Worm (Caenorhabditis elegans) whole organism, L2 larva: ENCODE data around the gene snpc-3.1.

Source experiments
- C34F6.9 ChIP-seq: fragments of 150-350 bp; optimal IDR thresholded peaks from 2 replicates; lab custom pipeline; 2014; ENCODE audit warnings: missing biosample characterization, missing genetic modification characterization
- ZK546.5 ChIP-seq: sonication (generic microtip); optimal IDR thresholded peaks from 2 replicates; lab custom pipeline; 2017; ENCODE audit warnings: missing biosample characterization, missing genetic modification characterization
- alr-1 ChIP-seq: fragments of 150-350 bp; optimal IDR thresholded peaks from 2 replicates; lab custom pipeline; 2014; ENCODE audit warnings: missing biosample characterization, missing genetic modification characterization
- aly-2 ChIP-seq: fragments of 150-350 bp; optimal IDR thresholded peaks from 2 replicates; lab custom pipeline; 2014; ENCODE audit warnings: missing biosample characterization, missing genetic modification characterization
- blmp-1 ChIP-seq: sonication (generic microtip); optimal IDR thresholded peaks from 2 replicates; lab custom pipeline; 2017; ENCODE audit warnings: missing genetic modification characterization, mild to moderate bottlenecking, missing compliant biosample characterization, antibody characterized with exemption, moderate library complexity; ENCODE audit not compliant: insufficient read depth
- ceh-16 ChIP-seq: fragments of 150-350 bp; optimal IDR thresholded peaks from 2 replicates; lab custom pipeline; 2014; ENCODE audit warnings: missing biosample characterization, missing genetic modification characterization
- crh-2 ChIP-seq: sonication (generic microtip); optimal IDR thresholded peaks from 2 replicates; lab custom pipeline; 2017; ENCODE audit warnings: missing biosample characterization, missing genetic modification characterization
- dmd-4 ChIP-seq: sonication (generic microtip); optimal IDR thresholded peaks from 2 replicates; lab custom pipeline; 2017; ENCODE audit warnings: missing biosample characterization, missing genetic modification characterization
- egl-27 ChIP-seq: sonication (generic microtip); optimal IDR thresholded peaks from 3 replicates; lab custom pipeline; 2017; ENCODE audit warnings: missing biosample characterization, missing genetic modification reagents, missing genetic modification characterization
- elt-1 ChIP-seq: fragments of 150-350 bp; optimal IDR thresholded peaks from 2 replicates; lab custom pipeline; 2014; ENCODE audit warnings: missing biosample characterization, missing genetic modification characterization
- fos-1 ChIP-seq: fragments of 150-350 bp; optimal IDR thresholded peaks from 2 replicates; lab custom pipeline; 2014; ENCODE audit warnings: missing biosample characterization, missing genetic modification characterization
- gmeb-1 ChIP-seq: fragments of 150-350 bp; optimal IDR thresholded peaks from 2 replicates; lab custom pipeline; 2014; ENCODE audit warnings: missing biosample characterization, missing genetic modification characterization
- lin-11 ChIP-seq: fragments of 150-350 bp; sonication (generic microtip); optimal IDR thresholded peaks from 2 replicates; lab custom pipeline; 2014; ENCODE audit warnings: missing biosample characterization, missing genetic modification characterization, inconsistent platforms, mixed read lengths
- lin-13 ChIP-seq: fragments of 150-350 bp; optimal IDR thresholded peaks from 2 replicates; lab custom pipeline; 2014; ENCODE audit warnings: missing biosample characterization, missing genetic modification reagents, missing genetic modification characterization
- lin-39 ChIP-seq: fragments of 150-350 bp; optimal IDR thresholded peaks from 2 replicates; lab custom pipeline; 2014; ENCODE audit warnings: missing biosample characterization, missing genetic modification reagents, missing genetic modification characterization
- lsy-2 ChIP-seq, 2 experiments: fragments of 150-350 bp in 1 of 2; sonication (generic microtip) in 1 of 2; optimal IDR thresholded peaks; 2 replicates each; lab custom pipeline; 2014 to 2017; ENCODE audit warnings: missing biosample characterization in 2 of 2, missing genetic modification characterization in 2 of 2
- mab-5 ChIP-seq: fragments of 150-350 bp; optimal IDR thresholded peaks from 2 replicates; lab custom pipeline; 2014; ENCODE audit warnings: missing biosample characterization, missing genetic modification characterization
- mdl-1 ChIP-seq, 2 experiments: fragments of 150-350 bp in 1 of 2; sonication (generic microtip) in 1 of 2; optimal IDR thresholded peaks; 2 replicates each; lab custom pipeline; 2017; ENCODE audit warnings: missing biosample characterization in 2 of 2, missing genetic modification characterization in 2 of 2
- nhr-11 ChIP-seq: fragments of 150-350 bp; optimal IDR thresholded peaks from 2 replicates; lab custom pipeline; 2014; ENCODE audit warnings: missing biosample characterization, missing genetic modification characterization
- nhr-12 ChIP-seq: fragments of 150-350 bp; optimal IDR thresholded peaks from 2 replicates; lab custom pipeline; 2014; ENCODE audit warnings: missing biosample characterization, missing genetic modification characterization
- nhr-129 ChIP-seq: fragments of 150-350 bp; optimal IDR thresholded peaks from 2 replicates; lab custom pipeline; 2014; ENCODE audit warnings: missing biosample characterization, missing genetic modification characterization
- nhr-21 ChIP-seq: fragments of 150-350 bp; optimal IDR thresholded peaks from 2 replicates; lab custom pipeline; 2014; ENCODE audit warnings: missing biosample characterization, missing genetic modification characterization
- nhr-23 ChIP-seq: fragments of 150-350 bp; optimal IDR thresholded peaks from 2 replicates; lab custom pipeline; 2014; ENCODE audit warnings: missing biosample characterization, missing genetic modification reagents, missing genetic modification characterization
- nhr-237 ChIP-seq: fragments of 150-350 bp; optimal IDR thresholded peaks from 2 replicates; lab custom pipeline; 2014; ENCODE audit warnings: missing biosample characterization, missing genetic modification characterization
- nhr-6 ChIP-seq: fragments of 150-350 bp; optimal IDR thresholded peaks from 2 replicates; lab custom pipeline; 2014; ENCODE audit warnings: missing biosample characterization, missing genetic modification characterization
- nhr-77 ChIP-seq: fragments of 150-350 bp; optimal IDR thresholded peaks from 2 replicates; lab custom pipeline; 2014; ENCODE audit warnings: missing biosample characterization, missing genetic modification characterization
- peb-1 ChIP-seq: fragments of 150-350 bp; optimal IDR thresholded peaks from 2 replicates; lab custom pipeline; 2014; ENCODE audit warnings: missing biosample characterization, missing genetic modification characterization
- sem-4 ChIP-seq: fragments of 150-350 bp; optimal IDR thresholded peaks from 2 replicates; lab custom pipeline; 2014; ENCODE audit warnings: missing biosample characterization, missing genetic modification reagents, missing genetic modification characterization
- sma-3 ChIP-seq: sonication (generic microtip); optimal IDR thresholded peaks from 2 replicates; lab custom pipeline; 2016; ENCODE audit warnings: missing genetic modification reagents, missing genetic modification characterization, missing compliant biosample characterization
- unc-55 ChIP-seq: fragments of 150-350 bp; sonication (generic microtip); optimal IDR thresholded peaks from 3 replicates; lab custom pipeline; 2014; ENCODE audit warnings: missing biosample characterization, missing genetic modification reagents, missing genetic modification characterization
- unc-62 ChIP-seq: fragments of 150-350 bp; optimal IDR thresholded peaks from 2 replicates; lab custom pipeline; 2014; ENCODE audit warnings: missing biosample characterization, missing genetic modification reagents, missing genetic modification characterization
- ztf-4 ChIP-seq: fragments of 150-350 bp; optimal IDR thresholded peaks from 2 replicates; lab custom pipeline; 2014; ENCODE audit warnings: missing biosample characterization, missing genetic modification characterization

snpc-3.1 gene

DNA sequence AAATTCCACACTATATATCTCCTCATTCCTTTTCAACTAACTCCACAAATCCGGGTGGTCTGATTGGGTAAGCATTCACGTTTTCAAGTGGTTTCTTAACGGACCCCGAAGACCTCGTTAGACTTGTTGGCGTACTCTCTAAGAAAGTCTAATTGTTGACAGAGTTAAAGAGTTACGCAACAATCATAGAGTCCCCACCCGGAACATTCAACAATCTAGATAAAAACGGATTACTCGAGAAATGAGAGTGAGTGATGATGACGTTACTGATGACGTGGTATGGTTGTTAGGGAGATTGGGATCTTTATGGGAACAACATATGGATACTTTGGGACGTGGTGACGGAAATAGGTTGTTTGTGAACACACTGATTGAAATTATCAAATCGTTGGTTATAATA is 16.6 kb upstream of the snpc-3.1 start:
- TF ChIP-seq aly-2 (tag; lab: Kevin White, UChicago) (no peak), nhr-129 (tag; lab: Kevin White, UChicago) (no peak), fos-1 (tag; lab: Kevin White, UChicago) (no peak), sma-3 (GFP tag; lab: Kevin White, UChicago) (no peak), ztf-4 (tag; lab: Kevin White, UChicago) (no peak), alr-1 (tag; lab: Kevin White, UChicago) (no peak)

DNA sequence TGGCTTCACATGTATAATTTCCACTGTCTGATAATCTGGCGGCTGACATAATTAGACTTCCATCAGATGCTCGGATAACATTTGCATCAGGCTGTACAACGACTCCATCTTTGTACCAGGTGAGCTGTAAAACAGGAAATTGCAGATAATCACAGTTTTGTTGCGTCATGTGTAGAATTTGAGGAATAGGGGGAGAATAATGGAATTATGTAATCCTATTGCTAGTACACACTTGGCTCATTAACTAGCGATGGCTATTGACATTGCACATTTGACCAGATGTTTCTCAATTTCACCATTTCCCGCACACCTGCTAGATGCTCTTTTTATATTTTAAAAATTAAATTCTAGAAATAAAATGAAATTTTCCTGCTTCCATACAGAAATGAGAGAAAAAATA is 15.4 kb upstream of the snpc-3.1 start:
- no peak for TF ChIP-seq lsy-2 (tag; optimal IDR thresholded peaks at IDR 0.05; lab: Kevin White, UChicago)
- TF ChIP-seq C34F6.9, result no peak
- TF ChIP-seq fos-1 (tag; lab: Kevin White, UChicago), result no peak
- TF ChIP-seq elt-1 (tag; lab: Kevin White, UChicago), result no peak
- no peak for TF ChIP-seq nhr-23
- no peak for TF ChIP-seq nhr-237 (tag; lab: Kevin White, UChicago)
- no peak for TF ChIP-seq lin-39 (tag; lab: Kevin White, UChicago)
- TF ChIP-seq crh-2 (tag; lab: Kevin White, UChicago), result no peak
- TF ChIP-seq sma-3 (GFP tag; lab: Kevin White, UChicago), result no peak
- TF ChIP-seq nhr-129 (tag; lab: Kevin White, UChicago), result no peak
- no peak for TF ChIP-seq nhr-11 (tag; lab: Kevin White, UChicago)
- TF ChIP-seq nhr-21 (tag; lab: Kevin White, UChicago), result no peak
- no peak for TF ChIP-seq sem-4 (tag; lab: Kevin White, UChicago)
- TF ChIP-seq aly-2 (tag; lab: Kevin White, UChicago), result no peak
- TF ChIP-seq gmeb-1 (tag; lab: Kevin White, UChicago), result no peak

DNA sequence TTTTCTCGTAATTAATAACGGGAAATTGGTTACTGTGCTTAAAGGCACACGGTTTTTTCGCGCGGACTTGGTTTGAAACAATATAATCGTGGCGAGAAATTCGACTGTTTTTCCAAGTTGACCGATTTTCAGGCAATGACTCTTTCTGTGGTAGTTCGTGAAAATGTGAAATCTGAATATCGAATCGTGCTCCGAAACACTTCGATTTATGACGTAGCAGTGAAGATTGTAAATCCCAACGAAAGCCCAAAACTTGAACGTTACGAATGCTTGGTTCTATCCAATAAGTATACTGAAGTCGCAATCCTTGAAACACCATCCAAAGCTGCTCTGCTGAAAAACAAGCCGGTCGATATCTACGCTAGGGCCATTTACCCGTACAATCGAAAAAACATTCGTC is 8.0 kb upstream of the snpc-3.1 start:
- TF ChIP-seq nhr-12 (tag; lab: Kevin White, UChicago) (no peak), mdl-1 (tag; optimal IDR thresholded peaks at IDR 0.05; lab: Kevin White, UChicago) (no peak), nhr-6 (tag; lab: Kevin White, UChicago) (no peak), ZK546.5 (tag; lab: Kevin White, UChicago) (no peak)

DNA sequence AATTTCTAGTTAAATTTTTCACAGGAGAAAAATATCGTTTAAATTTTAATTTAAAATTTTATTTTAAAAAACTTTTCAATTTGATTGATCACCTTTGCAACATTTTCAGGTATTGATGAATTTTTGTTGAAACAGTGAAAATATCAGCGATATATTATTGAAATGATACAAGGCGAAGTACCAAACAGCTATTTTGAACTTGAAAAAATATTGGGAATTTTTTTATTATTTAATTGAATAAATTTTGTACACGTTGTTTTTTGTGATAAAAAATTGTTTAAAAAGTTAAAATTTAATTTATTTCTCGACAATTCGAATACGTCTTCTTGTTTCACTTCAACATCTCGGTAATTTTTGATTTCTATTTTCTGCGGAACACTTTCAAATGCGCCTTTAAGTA is 7.6 kb upstream of the snpc-3.1 start, which contains the start of gene B0273.1:
Gene B0273.1, plus strand, starts transcription at position 301 of the 400 bp plus-strand sequence.
- TF ChIP-seq dmd-4, result no peak
- no peak for TF ChIP-seq blmp-1 (tag; lab: Kevin White, UChicago)
- TF ChIP-seq C34F6.9, result no peak
- TF ChIP-seq nhr-12 (tag; lab: Kevin White, UChicago), result no peak
- no peak for TF ChIP-seq lin-11
- TF ChIP-seq nhr-23, result no peak
- no peak for TF ChIP-seq nhr-237 (tag; lab: Kevin White, UChicago)
- TF ChIP-seq lsy-2 (tag; optimal IDR thresholded peaks at IDR 0.05; lab: Kevin White, UChicago), result no peak
- TF ChIP-seq peb-1 (tag; lab: Kevin White, UChicago), result no peak
- no peak for TF ChIP-seq aly-2 (tag; lab: Kevin White, UChicago)
- no peak for TF ChIP-seq ceh-16 (tag; lab: Kevin White, UChicago)
- TF ChIP-seq ztf-4 (tag; lab: Kevin White, UChicago), result no peak
- no peak for TF ChIP-seq nhr-21 (tag; lab: Kevin White, UChicago)
- TF ChIP-seq gmeb-1 (tag; lab: Kevin White, UChicago), result no peak
- TF ChIP-seq lin-13 (GFP tag; lab: Kevin White, UChicago), result no peak
- TF ChIP-seq unc-62 (GFP tag; lab: Kevin White, UChicago), result no peak
- no peak for TF ChIP-seq nhr-77 (tag; lab: Kevin White, UChicago)

DNA sequence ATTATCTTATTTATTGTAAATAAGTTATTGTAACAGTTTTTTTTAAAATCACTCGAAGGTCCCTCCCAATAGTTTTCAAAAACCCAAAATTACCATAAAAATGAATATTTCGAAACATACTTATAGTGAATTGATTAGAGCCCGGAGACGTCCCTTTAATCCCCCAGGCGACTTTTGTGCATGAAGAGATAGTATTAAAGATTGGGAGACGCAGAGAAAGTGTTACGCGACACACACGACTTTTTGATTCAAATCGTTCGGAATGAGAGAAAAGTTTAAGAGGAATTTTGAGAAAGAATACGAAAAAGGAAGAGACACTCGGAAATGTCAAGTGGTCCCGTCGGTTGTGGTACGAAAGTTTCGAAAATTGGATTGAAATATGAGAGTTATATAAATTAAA is 7.1 kb upstream of the snpc-3.1 start:
- peak; percentile 64 for TF ChIP-seq mab-5 (tag; lab: Kevin White, UChicago)
- TF ChIP-seq nhr-77 (tag; lab: Kevin White, UChicago), result no peak
- no peak for TF ChIP-seq egl-27 (tag; lab: Kevin White, UChicago)

DNA sequence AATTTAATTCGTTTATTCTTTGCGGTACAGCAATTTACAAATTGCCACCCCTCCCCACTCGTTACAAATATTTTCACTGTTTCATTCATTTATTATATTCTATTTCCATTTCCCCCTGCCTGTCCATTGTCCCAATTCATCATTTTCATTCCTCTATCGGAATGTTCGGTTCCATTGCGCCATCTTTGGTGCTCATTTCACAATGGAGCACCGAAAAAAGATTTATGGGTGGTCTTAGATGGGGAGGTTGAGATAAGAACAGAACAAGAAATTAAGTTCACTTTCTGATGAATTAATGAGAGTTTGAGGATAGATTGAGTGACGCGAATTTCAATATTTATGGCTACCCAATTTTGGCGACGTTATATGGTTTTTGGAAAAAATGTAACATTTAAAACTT is 6.1 kb upstream of the snpc-3.1 start:
- TF ChIP-seq mab-5 (tag; lab: Kevin White, UChicago) (peak; percentile 92), lin-39 (tag; lab: Kevin White, UChicago) (no peak), nhr-6 (tag; lab: Kevin White, UChicago) (no peak), dmd-4 (no peak), nhr-237 (tag; lab: Kevin White, UChicago) (no peak), unc-55 (GFP tag; lab: Kevin White, UChicago) (peak; percentile 20), alr-1 (tag; lab: Kevin White, UChicago) (no peak)
